Fruit fly (Drosophila melanogaster): ENCODE measurements around the gene CG4815.
"Not testable (repeated sequence)": the region's sequence is repeated elsewhere in the genome, so short reads cannot be mapped to it uniquely, and the experiment has no call there.

DNA sequence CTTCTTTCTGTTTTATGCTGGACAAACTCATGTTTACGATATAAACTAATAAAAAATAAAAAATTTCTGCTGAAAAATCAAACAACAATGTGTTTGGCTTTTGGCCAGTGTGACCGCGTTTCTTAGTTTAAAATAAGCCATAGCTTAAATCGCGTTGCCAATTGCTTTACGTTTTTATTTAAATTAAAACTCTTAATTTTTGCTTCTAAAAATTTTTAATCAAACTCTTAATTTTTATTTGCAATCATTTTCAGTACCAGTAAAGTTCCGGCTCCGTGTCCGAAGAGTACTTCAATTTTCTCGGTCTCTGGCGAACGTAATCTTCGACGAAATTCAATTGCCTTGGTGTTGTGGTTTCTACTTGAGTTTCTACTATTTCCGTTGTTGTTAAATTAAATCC lies 31.4 kb downstream of the CG4815 start, which contains the start of the genes CG42487 and CG4884:
- not testable (repeated sequence) for TF ChIP-seq CTCF, CG8478 (optimal IDR thresholded peaks at IDR 0.05)
